Worm (Caenorhabditis elegans) whole organism, L4 larva: ENCODE results near the gene C47E12.10.

Experiments used
- D1046.2 ChIP-seq: fragments of 200-800 bp; sonication (Bioruptor generic); IDR thresholded peaks from 2 replicates; pipeline ENCODE4 v1.3.6; 2022; ENCODE audit warnings: missing genetic modification characterization, missing compliant biosample characterization
- F26F4.8 ChIP-seq: fragments of 200-800 bp; sonication (Bioruptor generic); conservative IDR thresholded peaks from 2 replicates; pipeline ENCODE4 v1.3.6; 2022; ENCODE audit warnings: missing genetic modification characterization, missing compliant biosample characterization
- F37D6.2 ChIP-seq: sonication (generic microtip); optimal IDR thresholded peaks from 2 replicates; lab custom pipeline; 2016; ENCODE audit warnings: mild to moderate bottlenecking, missing genetic modification characterization, missing compliant biosample characterization
- Y105C5A.15 ChIP-seq: fragments of 200-800 bp; sonication (Bioruptor generic); IDR thresholded peaks from 2 replicates; pipeline ENCODE4 v1.3.6; 2022; ENCODE audit warnings: missing genetic modification characterization, missing compliant biosample characterization
- Y48G9A.11 ChIP-seq: fragments of 200-800 bp; sonication (Bioruptor generic); IDR thresholded peaks from 2 replicates; pipeline ENCODE4 v1.3.6; 2022; ENCODE audit warnings: missing genetic modification reagents, missing genetic modification characterization, missing compliant biosample characterization
- Y5F2A.4 ChIP-seq: fragments of 200-800 bp; sonication (Bioruptor generic); optimal IDR thresholded peaks from 2 replicates; lab custom pipeline; 2018; ENCODE audit warnings: mild to moderate bottlenecking, missing genetic modification characterization, missing compliant biosample characterization
- Y75B8A.6 ChIP-seq: fragments of 200-800 bp; sonication (Bioruptor generic); IDR thresholded peaks from 2 replicates; pipeline ENCODE4 v1.3.6; 2022; ENCODE audit warnings: missing genetic modification reagents, missing genetic modification characterization, missing compliant biosample characterization
- ZK337.2 ChIP-seq: fragments of 200-800 bp; sonication (Bioruptor generic); IDR thresholded peaks from 2 replicates; pipeline ENCODE4 v1.3.6; 2022; ENCODE audit warnings: missing genetic modification reagents, missing genetic modification characterization, missing compliant biosample characterization
- ZK546.5 ChIP-seq, 2 experiments: sonication (generic microtip); optimal IDR thresholded peaks; 2 replicates each; lab custom pipeline; 2017; ENCODE audit warnings: missing biosample characterization in 2 of 2, missing genetic modification characterization in 2 of 2
- aha-1 ChIP-seq: fragments of 150-350 bp; peaks from one replicate; lab custom pipeline; 2014; ENCODE audit warnings: missing biosample characterization, missing genetic modification characterization
- ceh-28 ChIP-seq: fragments of 150-350 bp; optimal IDR thresholded peaks from 2 replicates; lab custom pipeline; 2014; ENCODE audit warnings: missing biosample characterization, missing genetic modification reagents, missing genetic modification characterization
- ces-1 ChIP-seq: fragments of 150-350 bp; sonication (generic microtip); optimal IDR thresholded peaks from 4 replicates; lab custom pipeline; 2014; ENCODE audit warnings: missing biosample characterization, missing genetic modification reagents, missing genetic modification characterization
- ctbp-1 ChIP-seq: fragments of 200-800 bp; sonication (Bioruptor generic); IDR thresholded peaks from 2 replicates; pipeline ENCODE4 v1.3.6; 2022; ENCODE audit warnings: missing genetic modification reagents, missing genetic modification characterization, missing compliant biosample characterization
- daf-12 ChIP-seq: fragments of 150-350 bp; optimal IDR thresholded peaks from 2 replicates; lab custom pipeline; 2014; ENCODE audit warnings: missing biosample characterization, missing genetic modification reagents, missing genetic modification characterization
- daf-16 ChIP-seq, 3 experiments: sonication (generic microtip); optimal IDR thresholded peaks; 2 replicates each; lab custom pipeline; 2016 to 2017; ENCODE audit warnings: missing genetic modification characterization in 3 of 3, missing genetic modification reagents in 3 of 3, mild to moderate bottlenecking in 2 of 3, missing compliant biosample characterization in 2 of 3, missing biosample characterization in 1 of 3, moderate library complexity in 1 of 3
- daf-19 ChIP-seq: fragments of 200-800 bp; sonication (Bioruptor generic); conservative IDR thresholded peaks from 2 replicates; pipeline ENCODE4 v1.3.6; 2022; ENCODE audit warnings: missing genetic modification characterization, missing compliant biosample characterization
- dmd-9 ChIP-seq: fragments of 200-800 bp; sonication (Bioruptor generic); IDR thresholded peaks from 2 replicates; pipeline ENCODE4 v1.3.6; 2022; ENCODE audit warnings: missing genetic modification reagents, missing genetic modification characterization, missing compliant biosample characterization
- dve-1 ChIP-seq: sonication (generic microtip); optimal IDR thresholded peaks from 2 replicates; lab custom pipeline; 2017; ENCODE audit warnings: antibody characterized with exemption, mild to moderate bottlenecking, missing genetic modification characterization, missing compliant biosample characterization; ENCODE audit not compliant: insufficient read depth
- egl-43 ChIP-seq: fragments of 200-800 bp; sonication (Bioruptor generic); IDR thresholded peaks from 2 replicates; pipeline ENCODE4 v1.3.6; 2022; ENCODE audit warnings: missing genetic modification reagents, missing genetic modification characterization, missing compliant biosample characterization
- lin-13 ChIP-seq: fragments of 150-350 bp; optimal IDR thresholded peaks from 2 replicates; lab custom pipeline; 2014; ENCODE audit warnings: missing biosample characterization, missing genetic modification reagents, missing genetic modification characterization
- lin-29 ChIP-seq: fragments of 200-800 bp; sonication (Bioruptor generic); IDR thresholded peaks from 2 replicates; pipeline ENCODE4 v1.3.6; 2022; ENCODE audit warnings: missing genetic modification reagents, missing genetic modification characterization, missing compliant biosample characterization
- lir-3 ChIP-seq: sonication (generic microtip); optimal IDR thresholded peaks from 2 replicates; lab custom pipeline; 2016; ENCODE audit warnings: mild to moderate bottlenecking, missing genetic modification characterization, missing compliant biosample characterization
- lsy-2 ChIP-seq, 2 experiments: fragments of 150-350 bp in 1 of 2; sonication (generic microtip) in 1 of 2; optimal IDR thresholded peaks; 2 replicates each; lab custom pipeline; 2014 to 2017; ENCODE audit warnings: missing biosample characterization in 2 of 2, missing genetic modification characterization in 2 of 2
- madf-5 ChIP-seq, 2 experiments: fragments of 200-800 bp; sonication (Bioruptor generic); IDR thresholded peaks; 2 replicates each; pipeline ENCODE4 v1.3.6; 2022; ENCODE audit warnings: missing compliant biosample characterization in 2 of 2, missing genetic modification characterization in 2 of 2
- mdl-1 ChIP-seq, 2 experiments: fragments of 150-350 bp in 1 of 2; sonication (generic microtip) in 1 of 2; optimal IDR thresholded peaks; 2 replicates each; lab custom pipeline; 2014 to 2017; ENCODE audit warnings: missing biosample characterization in 2 of 2, missing genetic modification characterization in 2 of 2
- mes-2 ChIP-seq: sonication (generic microtip); optimal IDR thresholded peaks from 2 replicates; lab custom pipeline; 2016; ENCODE audit warnings: missing genotype, mild to moderate bottlenecking, missing genetic modification characterization, missing compliant biosample characterization; ENCODE audit not compliant: poor library complexity, severe bottlenecking
- mxl-3 ChIP-seq: fragments of 200-800 bp; sonication (Bioruptor generic); optimal IDR thresholded peaks from 2 replicates; lab custom pipeline; 2018; ENCODE audit warnings: mild to moderate bottlenecking, missing genetic modification characterization, missing compliant biosample characterization
- nhr-28 ChIP-seq: fragments of 150-350 bp; optimal IDR thresholded peaks from 2 replicates; lab custom pipeline; 2014; ENCODE audit warnings: missing biosample characterization, missing genetic modification characterization
- nhr-41 ChIP-seq: fragments of 200-800 bp; sonication (Bioruptor generic); IDR thresholded peaks from 2 replicates; pipeline ENCODE4 v1.3.6; 2022; ENCODE audit warnings: missing genetic modification reagents, missing genetic modification characterization, missing compliant biosample characterization
- nhr-42 ChIP-seq: fragments of 200-800 bp; sonication (Bioruptor generic); IDR thresholded peaks from 2 replicates; pipeline ENCODE4 v1.3.6; 2022; ENCODE audit warnings: missing genetic modification characterization, missing compliant biosample characterization
- nhr-6 ChIP-seq: fragments of 150-350 bp; optimal IDR thresholded peaks from 2 replicates; lab custom pipeline; 2014; ENCODE audit warnings: missing biosample characterization, missing genetic modification characterization
- nhr-77 ChIP-seq: fragments of 150-350 bp; optimal IDR thresholded peaks from 2 replicates; lab custom pipeline; 2014; ENCODE audit warnings: missing biosample characterization, missing genetic modification characterization
- pha-4 ChIP-seq, 2 experiments: fragments of 150-350 bp in 1 of 2; fragments of 200-800 bp in 1 of 2; sonication (Bioruptor generic) in 1 of 2; IDR thresholded peaks in 1 of 2; optimal IDR thresholded peaks in 1 of 2; 2 replicates each; pipeline versions ENCODE4 v1.3.6 to Lab custom; 2014 to 2022; ENCODE audit warnings: missing genetic modification characterization in 2 of 2, missing genetic modification reagents in 2 of 2, missing biosample characterization in 1 of 2, missing compliant biosample characterization in 1 of 2
- sdz-12 ChIP-seq: fragments of 200-800 bp; sonication (Bioruptor generic); optimal IDR thresholded peaks from 2 replicates; lab custom pipeline; 2018; ENCODE audit warnings: mild to moderate bottlenecking, missing genetic modification characterization, missing compliant biosample characterization
- set-16 ChIP-seq: fragments of 200-800 bp; sonication (Bioruptor generic); IDR thresholded peaks from 2 replicates; pipeline ENCODE4 v1.3.6; 2022; ENCODE audit warnings: missing genetic modification reagents, missing genetic modification characterization, missing compliant biosample characterization
- snpc-1.2 ChIP-seq: fragments of 200-800 bp; sonication (Bioruptor generic); IDR thresholded peaks from 2 replicates; pipeline ENCODE4 v1.3.6; 2022; ENCODE audit warnings: missing genetic modification reagents, missing genetic modification characterization, missing compliant biosample characterization
- unc-130 ChIP-seq: sonication (generic microtip); optimal IDR thresholded peaks from 2 replicates; lab custom pipeline; 2016; ENCODE audit warnings: missing genetic modification reagents, missing genetic modification characterization, missing compliant biosample characterization
- vab-7 ChIP-seq: fragments of 200-800 bp; sonication (Bioruptor generic); IDR thresholded peaks from 2 replicates; pipeline ENCODE4 v1.3.6; 2022; ENCODE audit warnings: missing genetic modification reagents, missing genetic modification characterization, missing compliant biosample characterization
- ztf-11 ChIP-seq: fragments of 150-350 bp; optimal IDR thresholded peaks from 2 replicates; lab custom pipeline; 2014; ENCODE audit warnings: missing biosample characterization, missing genetic modification characterization

The C47E12.10 gene

DNA sequence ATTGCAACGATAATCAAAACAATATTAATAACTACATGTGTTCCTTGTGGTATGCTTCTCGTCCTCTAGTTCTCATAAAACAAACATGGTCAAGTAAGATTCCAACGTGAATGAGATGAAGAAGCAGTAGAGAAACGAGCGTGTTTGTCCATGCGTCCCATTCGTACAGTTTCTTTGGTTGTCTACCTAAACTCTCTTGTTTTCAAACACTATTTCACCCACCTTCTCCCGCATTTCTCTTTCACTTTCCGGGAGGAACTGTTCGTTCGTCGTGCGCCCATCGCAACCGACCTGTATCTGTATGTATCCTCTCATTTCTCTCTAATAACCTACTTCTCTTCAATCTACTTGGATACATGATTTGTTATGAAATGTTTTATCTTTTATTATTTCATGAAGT, 35.2 kb downstream of the C47E12.10 start (continued):
- TF ChIP-seq pha-4 (GFP tag; IDR thresholded peaks at IDR 0.05; lab: Robert Waterston, UW) = no peak
- peak; percentile 42 for TF ChIP-seq pha-4 (tag; optimal IDR thresholded peaks at IDR 0.05; lab: Kevin White, UChicago)
- peak; percentile 5 for TF ChIP-seq nhr-77 (tag; lab: Kevin White, UChicago)
- TF ChIP-seq mxl-3 (GFP tag; lab: Kevin White, UChicago) = peak; percentile 54
- no peak for TF ChIP-seq ctbp-1 (GFP tag; lab: Robert Waterston, UW)
- peak; percentile 46 for TF ChIP-seq dve-1 (tag; lab: Kevin White, UChicago)
- peak; percentile 74 for TF ChIP-seq nhr-28 (tag; lab: Kevin White, UChicago)
- TF ChIP-seq D1046.2 (GFP tag; lab: Robert Waterston, UW) = no peak
- TF ChIP-seq madf-5 (GFP tag; IDR thresholded peaks at IDR 0.05; lab: Robert Waterston, UW) = 0 out of 4 replicates have a peak, but pooled peaks of 1 of the 2 experiments have one; percentile 16

DNA sequence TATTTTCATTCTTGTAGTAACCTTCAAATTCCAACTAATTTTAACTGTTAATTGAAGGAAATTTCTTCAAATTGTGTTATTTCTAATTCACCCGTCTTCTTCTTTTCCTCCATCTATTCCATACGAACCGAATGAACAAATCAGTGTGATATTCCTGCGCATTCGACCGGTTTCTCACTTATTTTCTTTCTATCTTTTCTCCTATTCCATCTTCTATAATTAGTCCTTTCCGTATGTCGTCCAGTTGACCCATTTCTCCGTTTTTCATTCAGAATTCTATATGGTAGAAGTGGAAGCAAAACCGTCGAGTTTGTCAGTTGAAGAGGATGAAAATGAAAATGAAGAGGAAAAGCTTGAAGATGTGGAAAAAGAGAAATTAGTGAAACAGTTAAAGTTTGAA, 36.9 kb downstream of the C47E12.10 start, which contains the start of gene magu-4:
magu-4 (plus strand) TSS at position 218 of the 400 bp plus-strand sequence.
- TF ChIP-seq mdl-1 (tag; optimal IDR thresholded peaks at IDR 0.05; lab: Kevin White, UChicago) = no peak
- TF ChIP-seq egl-43 (GFP tag; lab: Robert Waterston, UW) = no peak
- TF ChIP-seq aha-1 (tag; lab: Kevin White, UChicago) = peak; percentile 60
- no peak for TF ChIP-seq snpc-1.2
- no peak for TF ChIP-seq dmd-9
- no peak for TF ChIP-seq daf-12 (tag; lab: Kevin White, UChicago)
- no peak for TF ChIP-seq ZK337.2 (GFP tag; lab: Robert Waterston, UW)
- no peak for TF ChIP-seq unc-130 (GFP tag; lab: Kevin White, UChicago)
- TF ChIP-seq, all 104 proteins: peak for 1

DNA sequence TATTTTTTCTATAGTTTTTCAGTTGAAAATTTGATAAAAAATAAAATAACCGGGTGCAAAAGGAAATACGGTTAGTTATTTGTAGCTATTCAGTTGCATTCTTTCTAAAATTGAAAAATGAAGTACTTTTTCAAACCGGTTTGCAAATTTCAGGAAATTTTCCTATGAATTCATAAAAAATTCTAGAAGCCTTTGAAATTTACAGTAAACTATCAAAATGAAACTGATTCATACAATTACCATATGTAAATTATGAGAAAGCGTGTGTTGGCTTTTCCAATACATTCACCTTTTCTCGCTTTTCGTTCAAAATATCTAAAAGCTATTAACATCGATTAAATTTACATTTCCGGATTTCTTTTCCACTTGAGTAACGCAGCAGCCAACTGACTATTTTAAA, 44.4 kb downstream of the C47E12.10 start, which contains the start of gene ent-7:
ent-7 (plus strand) TSS at position 301 of the 400 bp plus-strand sequence.
- TF ChIP-seq D1046.2 (GFP tag; lab: Robert Waterston, UW) (no peak), Y75B8A.6 (GFP tag; lab: Robert Waterston, UW) (no peak), ceh-28 (no peak)

DNA sequence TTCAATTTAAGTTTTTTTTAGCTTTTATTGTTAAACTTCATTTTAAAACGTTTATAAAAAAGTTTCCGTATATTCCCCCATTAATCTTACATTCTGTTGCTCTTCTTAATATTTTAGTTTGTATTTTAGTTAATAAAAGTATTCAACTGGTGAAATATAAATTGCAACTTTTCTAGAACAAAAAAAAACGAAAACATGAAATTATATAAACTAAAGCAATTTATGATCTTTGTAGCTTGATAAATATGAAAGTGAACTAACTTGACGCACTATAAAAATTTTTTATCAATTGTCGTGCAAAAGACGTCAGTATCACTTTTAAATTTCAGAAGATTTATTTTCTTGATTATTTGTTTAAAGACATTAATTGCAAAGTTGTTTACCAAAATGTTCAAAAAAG, 45.0 kb downstream of the C47E12.10 start, which contains the start of gene F44D12.2:
F44D12.2 (minus strand) TSS at position 101 of the 400 bp plus-strand sequence.
- TF ChIP-seq nhr-6 (tag; lab: Kevin White, UChicago) (no peak), ZK546.5 (tag; optimal IDR thresholded peaks at IDR 0.05; lab: Kevin White, UChicago) (no peak), lir-3 (no peak), aha-1 (tag; lab: Kevin White, UChicago) (peak; percentile 6), lin-29 (GFP tag; lab: Robert Waterston, UW) (no peak), Y5F2A.4 (GFP tag; lab: Kevin White, UChicago) (no peak), daf-16 (GFP tag; optimal IDR thresholded peaks at IDR 0.05; lab: Kevin White, UChicago) (no peak), daf-16 (tag; optimal IDR thresholded peaks at IDR 0.05; lab: Kevin White, UChicago) (peak; percentile 37), nhr-28 (tag; lab: Kevin White, UChicago) (peak; percentile 76), vab-7 (GFP tag; lab: Robert Waterston, UW) (no peak), unc-130 (GFP tag; lab: Kevin White, UChicago) (no peak)

DNA sequence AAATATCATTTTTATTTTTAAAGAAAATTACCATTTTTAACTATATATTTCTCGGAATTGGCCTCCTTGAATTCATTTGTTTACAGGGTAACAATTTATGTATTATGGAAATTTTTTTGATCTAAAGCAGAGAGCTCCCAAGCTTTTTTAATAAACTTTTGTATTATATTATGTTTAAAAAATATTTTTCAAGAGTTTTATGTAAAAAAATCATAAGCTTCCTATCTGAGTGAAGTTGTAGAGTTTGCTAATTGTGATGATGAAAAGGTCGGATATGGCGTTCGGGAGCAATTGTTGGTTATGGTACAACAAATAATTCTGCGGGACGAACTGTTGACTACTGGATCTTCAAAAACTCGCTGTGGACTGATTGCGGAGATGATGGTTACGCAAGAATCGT, 48.7 kb downstream of the C47E12.10 start, which contains the start of gene F44D12.19:
F44D12.19 (plus strand) TSS at position 301 of the 400 bp plus-strand sequence.
- TF ChIP-seq ztf-11 (tag; lab: Kevin White, UChicago) (no peak), daf-19 (GFP tag; lab: Robert Waterston, UW) (no peak), Y105C5A.15 (no peak), ceh-28 (no peak)
- TF ChIP-seq, all 104 proteins: peak for 0

DNA sequence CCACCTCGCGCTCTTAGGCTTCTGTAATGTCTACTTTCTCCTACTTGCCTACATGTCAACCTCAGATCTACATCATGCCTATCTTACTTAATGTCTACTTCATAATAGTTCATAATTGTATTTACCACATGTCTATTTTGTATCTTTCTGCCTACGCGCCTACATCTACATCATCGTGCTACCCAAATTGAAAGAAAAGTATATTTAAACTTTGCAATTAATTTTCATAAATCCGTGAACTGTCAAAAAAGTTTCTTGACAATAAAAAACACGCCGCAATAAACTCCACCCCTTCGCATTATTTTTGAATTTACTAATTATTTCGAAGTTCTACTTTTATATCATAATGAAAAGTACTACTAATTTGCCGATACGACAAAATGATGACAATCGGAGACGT, 50.4 kb downstream of the C47E12.10 start, which contains the start of gene F44D12.8:
F44D12.8 (plus strand) TSS at position 301 of the 400 bp plus-strand sequence.
- TF ChIP-seq dve-1 (tag; lab: Kevin White, UChicago) (no peak), nhr-42 (no peak), lin-13 (no peak), set-16 (no peak), nhr-41 (GFP tag; lab: Robert Waterston, UW) (no peak), nhr-6 (tag; lab: Kevin White, UChicago) (no peak), nhr-28 (tag; lab: Kevin White, UChicago) (no peak), F37D6.2 (tag; lab: Kevin White, UChicago) (no peak), F26F4.8 (GFP tag; lab: Robert Waterston, UW) (no peak), lin-29 (GFP tag; lab: Robert Waterston, UW) (no peak), lsy-2 (tag; optimal IDR thresholded peaks at IDR 0.05; lab: Kevin White, UChicago) (no peak), daf-16 (GFP tag; optimal IDR thresholded peaks at IDR 0.05; lab: Kevin White, UChicago) (no peak), daf-16 (tag; optimal IDR thresholded peaks at IDR 0.05; lab: Kevin White, UChicago) (no peak), sdz-12 (GFP tag; lab: Kevin White, UChicago) (no peak), mes-2 (tag; lab: Kevin White, UChicago) (no peak), Y48G9A.11 (GFP tag; lab: Robert Waterston, UW) (no peak), ces-1 (GFP tag; lab: Kevin White, UChicago) (no peak)
